Fruit fly (Drosophila melanogaster): ENCODE data around the gene CG12288.

DNA sequence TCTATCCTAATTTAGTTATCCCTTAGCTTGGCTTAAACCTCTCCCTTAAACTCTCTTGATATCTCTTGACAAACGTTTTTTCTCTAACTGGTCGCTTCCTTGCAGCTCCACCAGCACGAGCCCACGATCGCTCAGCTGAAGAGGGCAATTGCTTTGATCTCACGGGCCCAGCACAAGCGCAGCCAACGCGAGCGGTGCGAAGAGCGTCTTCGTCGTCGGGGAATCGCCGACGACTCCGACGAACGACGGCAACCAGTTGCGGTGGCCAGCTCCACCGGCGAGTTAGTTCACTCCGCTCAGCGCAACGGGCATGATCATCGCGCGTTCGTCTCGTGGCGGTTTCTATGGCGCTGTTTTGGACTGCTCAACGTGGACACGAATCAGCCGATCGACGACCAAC lies 21.1 kb downstream of the CG12288 start:
- no peak for TF ChIP-seq Ets96B (tag; optimal IDR thresholded peaks at IDR 0.05)
- TF ChIP-seq fd59A (GFP tag; optimal IDR thresholded peaks at IDR 0.05), result no peak
- no peak for TF ChIP-seq topi (GFP tag; optimal IDR thresholded peaks at IDR 0.05)

All from whole organism, prepupa.